Worm (Caenorhabditis elegans) whole organism, late embryonic: ENCODE data around the gene Y37D8A.25.

Experiments used
- C08G9.2 ChIP-seq: sonication (generic microtip); optimal IDR thresholded peaks from 2 replicates; lab custom pipeline; 2016; ENCODE audit warnings: mild to moderate bottlenecking, missing genetic modification characterization, moderate library complexity, missing compliant biosample characterization
- F13H6.1 ChIP-seq: sonication (generic microtip); optimal IDR thresholded peaks from 2 replicates; lab custom pipeline; 2016; ENCODE audit warnings: missing genetic modification characterization, missing compliant biosample characterization
- K09A11.1 ChIP-seq: sonication (generic microtip); optimal IDR thresholded peaks from 2 replicates; lab custom pipeline; 2017; ENCODE audit warnings: antibody characterized with exemption, mild to moderate bottlenecking, missing genetic modification characterization, missing compliant biosample characterization; ENCODE audit not compliant: insufficient read depth
- T23F11.4 ChIP-seq: fragments of 200-800 bp; sonication (Bioruptor generic); optimal IDR thresholded peaks from 2 replicates; lab custom pipeline; 2018; ENCODE audit warnings: mild to moderate bottlenecking, missing genetic modification characterization, missing compliant biosample characterization
- ama-1 ChIP-seq: fragments of 150-350 bp; optimal IDR thresholded peaks from 2 replicates; lab custom pipeline; 2014
- ceh-18 ChIP-seq: sonication (generic microtip); optimal IDR thresholded peaks from 2 replicates; lab custom pipeline; 2016; ENCODE audit warnings: missing genetic modification characterization, missing compliant biosample characterization
- ceh-19 ChIP-seq: fragments of 200-800 bp; sonication (Bioruptor generic); optimal IDR thresholded peaks from 2 replicates; lab custom pipeline; 2018; ENCODE audit warnings: mild to moderate bottlenecking, missing genetic modification characterization, missing compliant biosample characterization
- ceh-22 ChIP-seq: sonication (generic microtip); optimal IDR thresholded peaks from 2 replicates; lab custom pipeline; 2017; ENCODE audit warnings: missing biosample characterization, missing genetic modification characterization
- ceh-34 ChIP-seq: sonication (generic microtip); optimal IDR thresholded peaks from 2 replicates; lab custom pipeline; 2016; ENCODE audit warnings: mild to moderate bottlenecking, missing genetic modification characterization, missing compliant biosample characterization
- ceh-48 ChIP-seq: sonication (generic microtip); optimal IDR thresholded peaks from 2 replicates; lab custom pipeline; 2016; ENCODE audit warnings: missing genetic modification characterization, inconsistent platforms, missing compliant biosample characterization
- ceh-6 ChIP-seq: fragments of 200-800 bp; sonication (Bioruptor generic); optimal IDR thresholded peaks from 2 replicates; lab custom pipeline; 2018; ENCODE audit warnings: mild to moderate bottlenecking, missing genetic modification characterization, missing compliant biosample characterization
- ceh-9 ChIP-seq: sonication (generic microtip); optimal IDR thresholded peaks from 2 replicates; lab custom pipeline; 2016; ENCODE audit warnings: mild to moderate bottlenecking, missing genetic modification characterization, inconsistent platforms, missing compliant biosample characterization
- che-1 ChIP-seq: sonication (generic microtip); optimal IDR thresholded peaks from 2 replicates; lab custom pipeline; 2016; ENCODE audit warnings: mild to moderate bottlenecking, missing genetic modification characterization, missing compliant biosample characterization
- dve-1 ChIP-seq: sonication (generic microtip); optimal IDR thresholded peaks from 2 replicates; lab custom pipeline; 2017; ENCODE audit warnings: antibody characterized with exemption, mild to moderate bottlenecking, missing genetic modification characterization, missing compliant biosample characterization
- ets-4 ChIP-seq: sonication (generic microtip); optimal IDR thresholded peaks from 2 replicates; lab custom pipeline; 2016; ENCODE audit warnings: missing genetic modification characterization, missing compliant biosample characterization
- fkh-10 ChIP-seq: fragments of 150-350 bp; optimal IDR thresholded peaks from 2 replicates; lab custom pipeline; 2014; ENCODE audit warnings: missing biosample characterization, missing genetic modification reagents, missing genetic modification characterization
- fkh-6 ChIP-seq: sonication (generic microtip); optimal IDR thresholded peaks from 2 replicates; lab custom pipeline; 2016; ENCODE audit warnings: missing genetic modification characterization, missing compliant biosample characterization
- gmeb-2 ChIP-seq: sonication (generic microtip); optimal IDR thresholded peaks from 2 replicates; lab custom pipeline; 2016; ENCODE audit warnings: missing genetic modification characterization, inconsistent platforms, missing compliant biosample characterization
- hlh-15 ChIP-seq: sonication (generic microtip); optimal IDR thresholded peaks from 2 replicates; lab custom pipeline; 2016; ENCODE audit warnings: missing genetic modification characterization, missing compliant biosample characterization
- hlh-8 ChIP-seq: sonication (generic microtip); optimal IDR thresholded peaks from 2 replicates; lab custom pipeline; 2016; ENCODE audit warnings: missing genotype, missing genetic modification characterization, missing compliant biosample characterization
- lim-6 ChIP-seq: sonication (generic microtip); optimal IDR thresholded peaks from 2 replicates; lab custom pipeline; 2016; ENCODE audit warnings: missing genetic modification characterization, missing compliant biosample characterization
- lin-11 ChIP-seq: fragments of 200-800 bp; sonication (Bioruptor generic); optimal IDR thresholded peaks from 2 replicates; lab custom pipeline; 2018; ENCODE audit warnings: mild to moderate bottlenecking, missing genetic modification characterization, missing compliant biosample characterization
- nfya-1 ChIP-seq: sonication (generic microtip); optimal IDR thresholded peaks from 2 replicates; lab custom pipeline; 2017; ENCODE audit warnings: missing genetic modification characterization, mild to moderate bottlenecking, missing compliant biosample characterization, antibody characterized with exemption, moderate library complexity
- nhr-11 ChIP-seq: fragments of 150-350 bp; optimal IDR thresholded peaks from 2 replicates; lab custom pipeline; 2014; ENCODE audit warnings: missing biosample characterization, missing genetic modification characterization
- nhr-232 ChIP-seq: sonication (generic microtip); optimal IDR thresholded peaks from 2 replicates; lab custom pipeline; 2016; ENCODE audit warnings: missing genetic modification characterization, missing compliant biosample characterization
- npax-4 ChIP-seq: sonication (generic microtip); optimal IDR thresholded peaks from 2 replicates; lab custom pipeline; 2016; ENCODE audit warnings: missing genetic modification characterization, missing compliant biosample characterization
- odd-2 ChIP-seq: sonication (generic microtip); optimal IDR thresholded peaks from 2 replicates; lab custom pipeline; 2017; ENCODE audit warnings: antibody characterized with exemption, mild to moderate bottlenecking, missing genetic modification characterization, missing compliant biosample characterization
- pag-3 ChIP-seq: sonication (generic microtip); optimal IDR thresholded peaks from 2 replicates; lab custom pipeline; 2016; ENCODE audit warnings: missing compliant biosample characterization, missing genetic modification characterization, borderline replicate concordance
- pat-9 ChIP-seq: fragments of 200-800 bp; sonication (Bioruptor generic); optimal IDR thresholded peaks from 2 replicates; lab custom pipeline; 2018; ENCODE audit warnings: mild to moderate bottlenecking, missing genetic modification characterization, moderate library complexity, missing compliant biosample characterization
- pha-2 ChIP-seq: sonication (generic microtip); optimal IDR thresholded peaks from 2 replicates; lab custom pipeline; 2017; ENCODE audit warnings: mild to moderate bottlenecking, missing genetic modification characterization, missing compliant biosample characterization
- pha-4 ChIP-seq: fragments of 150-350 bp; optimal IDR thresholded peaks from 2 replicates; lab custom pipeline; 2018; ENCODE audit warnings: missing biosample characterization, missing genetic modification reagents, missing genetic modification characterization
- pqm-1 ChIP-seq: sonication (generic microtip); optimal IDR thresholded peaks from 2 replicates; lab custom pipeline; 2016; ENCODE audit warnings: missing genetic modification characterization, missing compliant biosample characterization
- ref-2 ChIP-seq: sonication (generic microtip); optimal IDR thresholded peaks from 2 replicates; lab custom pipeline; 2016; ENCODE audit warnings: missing genetic modification characterization, missing compliant biosample characterization
- sdc-2 ChIP-seq: sonication (generic microtip); optimal IDR thresholded peaks from 2 replicates; lab custom pipeline; 2016; ENCODE audit warnings: missing genotype, missing genetic modification characterization, missing compliant biosample characterization
- sox-2 ChIP-seq: fragments of 200-800 bp; sonication (Bioruptor generic); IDR thresholded peaks from 2 replicates; pipeline ENCODE4 v1.3.6; 2022; ENCODE audit warnings: missing genetic modification reagents, missing genetic modification characterization, missing compliant biosample characterization
- sox-4 ChIP-seq: sonication (generic microtip); optimal IDR thresholded peaks from 2 replicates; lab custom pipeline; 2017; ENCODE audit warnings: mild to moderate bottlenecking, missing genetic modification characterization, inconsistent platforms, missing compliant biosample characterization
- syd-9 ChIP-seq: sonication (generic microtip); optimal IDR thresholded peaks from 2 replicates; lab custom pipeline; 2016; ENCODE audit warnings: mild to moderate bottlenecking, missing genetic modification characterization, moderate library complexity, missing compliant biosample characterization
- tbx-2 ChIP-seq: sonication (generic microtip); optimal IDR thresholded peaks from 2 replicates; lab custom pipeline; 2016; ENCODE audit warnings: missing genetic modification characterization, missing compliant biosample characterization
- unc-3 ChIP-seq, 2 experiments: fragments of 200-800 bp in 1 of 2; sonication (Bioruptor generic) in 1 of 2; sonication (generic microtip) in 1 of 2; conservative IDR thresholded peaks in 1 of 2; optimal IDR thresholded peaks in 1 of 2; 2 replicates each; pipeline versions ENCODE4 v1.3.6 to Lab custom; 2016 to 2022; ENCODE audit warnings: missing compliant biosample characterization in 2 of 2, missing genetic modification characterization in 2 of 2, missing genetic modification reagents in 1 of 2
- unc-42 ChIP-seq: sonication (generic microtip); optimal IDR thresholded peaks from 2 replicates; lab custom pipeline; 2016; ENCODE audit warnings: missing genotype, missing genetic modification characterization, missing compliant biosample characterization
- zip-5 ChIP-seq: sonication (generic microtip); optimal IDR thresholded peaks from 2 replicates; lab custom pipeline; 2016; ENCODE audit warnings: missing genetic modification characterization, missing compliant biosample characterization
- ztf-16 ChIP-seq: sonication (generic microtip); optimal IDR thresholded peaks from 2 replicates; lab custom pipeline; 2017; ENCODE audit warnings: missing genetic modification characterization, missing compliant biosample characterization

Gene Y37D8A.25

ce11 chrIII:12818050-12818738 lies 1.9 kb downstream of the Y37D8A.25 start, which contains the start of gene arx-5:
TSS of gene arx-5 (minus strand) at chrIII:12818100.
- no peak for TF ChIP-seq nhr-11 (tag; lab: Kevin White, UChicago)
- TF ChIP-seq unc-42: peak; percentile 63
- TF ChIP-seq ceh-48 (tag; lab: Kevin White, UChicago): no peak
- TF ChIP-seq dve-1: no peak

- no peak for TF ChIP-seq ceh-22
- TF ChIP-seq nhr-11 (tag; lab: Kevin White, UChicago): no peak
- TF ChIP-seq ceh-6 (GFP tag; lab: Kevin White, UChicago): no peak
- no peak for TF ChIP-seq ets-4 (tag; lab: Kevin White, UChicago)
- no peak for TF ChIP-seq ceh-48 (tag; lab: Kevin White, UChicago)
- TF ChIP-seq fkh-6 (tag; lab: Kevin White, UChicago): no peak
- no peak for TF ChIP-seq C08G9.2 (tag; lab: Kevin White, UChicago)
- TF ChIP-seq odd-2 (tag; lab: Kevin White, UChicago): no peak
Measured at ce11 chrIII:12813193-12813592, 6.9 kb downstream of the Y37D8A.25 start, which contains the start of gene BE10.4. TSS of gene BE10.4 (plus strand) at chrIII:12813493.

- TF ChIP-seq syd-9: no peak
- no peak for TF ChIP-seq F13H6.1 (tag; lab: Kevin White, UChicago)
- TF ChIP-seq tbx-2 (tag; lab: Kevin White, UChicago): no peak
- TF ChIP-seq nfya-1 (tag; lab: Kevin White, UChicago): no peak
- no peak for TF ChIP-seq che-1 (tag; lab: Kevin White, UChicago)
- no peak for TF ChIP-seq ceh-9
- TF ChIP-seq hlh-15 (tag; lab: Kevin White, UChicago): no peak
- no peak for TF ChIP-seq T23F11.4 (GFP tag; lab: Kevin White, UChicago)
- no peak for TF ChIP-seq lin-11 (tag; lab: Kevin White, UChicago)
- no peak for TF ChIP-seq pat-9 (tag; lab: Kevin White, UChicago)
- TF ChIP-seq nhr-232 (tag; lab: Kevin White, UChicago): no peak
- no peak for TF ChIP-seq unc-3 (GFP tag; conservative IDR thresholded peaks at IDR 0.05; lab: Robert Waterston, UW)
- TF ChIP-seq unc-3 (tag; optimal IDR thresholded peaks at IDR 0.05; lab: Kevin White, UChicago): no peak
- TF ChIP-seq sdc-2 (tag; lab: Kevin White, UChicago): no peak
- no peak for TF ChIP-seq nhr-11 (tag; lab: Kevin White, UChicago)
- TF ChIP-seq gmeb-2 (tag; lab: Kevin White, UChicago): no peak
- no peak for TF ChIP-seq zip-5 (tag; lab: Kevin White, UChicago)
- TF ChIP-seq pag-3 (tag; lab: Kevin White, UChicago): no peak
- no peak for TF ChIP-seq ztf-16 (tag; lab: Kevin White, UChicago)
- no peak for TF ChIP-seq ref-2 (tag; lab: Kevin White, UChicago)
Measured at ce11 chrIII:12807726-12808125, 12.3 kb downstream of the Y37D8A.25 start, which contains the start of gene BE10.3. TSS of gene BE10.3 (plus strand) at chrIII:12808026.

- TF ChIP-seq ceh-19: no peak
- no peak for TF ChIP-seq ceh-34 (tag; lab: Kevin White, UChicago)
- no peak for TF ChIP-seq tbx-2 (tag; lab: Kevin White, UChicago)
- TF ChIP-seq sox-2 (GFP tag; lab: Robert Waterston, UW): no peak
- TF ChIP-seq pqm-1 (tag; lab: Kevin White, UChicago): no peak
- no peak for TF ChIP-seq lin-11 (tag; lab: Kevin White, UChicago)
- TF ChIP-seq ceh-18 (tag; lab: Kevin White, UChicago): no peak
- TF ChIP-seq fkh-10: no peak
- no peak for TF ChIP-seq pha-4 (tag; lab: Kevin White, UChicago)
- TF ChIP-seq npax-4 (tag; lab: Kevin White, UChicago): no peak
- TF ChIP-seq pha-2 (tag; lab: Kevin White, UChicago): no peak
- TF ChIP-seq fkh-6 (tag; lab: Kevin White, UChicago): no peak
- TF ChIP-seq hlh-8 (tag; lab: Kevin White, UChicago): no peak
- TF ChIP-seq ama-1: no peak
- no peak for TF ChIP-seq ets-4 (tag; lab: Kevin White, UChicago)
- TF ChIP-seq lim-6 (tag; lab: Kevin White, UChicago): no peak
- TF ChIP-seq che-1 (tag; lab: Kevin White, UChicago): no peak
- no peak for TF ChIP-seq C08G9.2 (tag; lab: Kevin White, UChicago)
- TF ChIP-seq sox-4 (tag; lab: Kevin White, UChicago): no peak
- no peak for TF ChIP-seq K09A11.1 (tag; lab: Kevin White, UChicago)
Measured at ce11 chrIII:12806712-12807111, 13.3 kb downstream of the Y37D8A.25 start, which contains the start of gene BE10.5. TSS of gene BE10.5 (minus strand) at chrIII:12806812.
